Fruit fly (Drosophila melanogaster) whole organism, pupa: Measurements from ENCODE around the gene CG7182.

Experiments used
- CG10348 ChIP-seq: fragments of 200-800 bp; sonication (Bioruptor generic); IDR thresholded peaks from 2 replicates; pipeline ENCODE4 v1.3.6; 2022; ENCODE audit warnings: missing biosample characterization, missing genetic modification characterization
- CG12605 ChIP-seq: fragments of 200-800 bp; sonication (Bioruptor generic); IDR thresholded peaks from 2 replicates; pipeline ENCODE4 v1.3.6; 2022; ENCODE audit warnings: missing biosample characterization, missing genetic modification characterization
- CG13204 ChIP-seq: fragments of 200-800 bp; sonication (Bioruptor generic); optimal IDR thresholded peaks from 2 replicates; lab custom pipeline; 2018; ENCODE audit warnings: missing biosample characterization, mild to moderate bottlenecking, missing genetic modification characterization, moderate library complexity
- CG14655 ChIP-seq: fragments of 200-800 bp; sonication (Bioruptor generic); optimal IDR thresholded peaks from 3 replicates; lab custom pipeline; 2017; ENCODE audit warnings: mild to moderate bottlenecking, missing biosample characterization, missing genetic modification reagents, missing genetic modification characterization
- CG15710 ChIP-seq: fragments of 200-800 bp; sonication (Bioruptor generic); optimal IDR thresholded peaks from 2 replicates; lab custom pipeline; 2018; ENCODE audit warnings: missing biosample characterization, mild to moderate bottlenecking, missing genetic modification characterization, moderate library complexity
- CG17806 ChIP-seq: fragments of 200-800 bp; sonication (Bioruptor generic); optimal IDR thresholded peaks from 2 replicates; lab custom pipeline; 2018; ENCODE audit warnings: missing biosample characterization, mild to moderate bottlenecking, missing genetic modification characterization, moderate library complexity
- CG32121 ChIP-seq: fragments of 200-800 bp; sonication (Bioruptor generic); IDR thresholded peaks from 2 replicates; pipeline ENCODE4 v1.3.6; 2022; ENCODE audit warnings: missing biosample characterization, missing genetic modification characterization
- CG34367 ChIP-seq: fragments of 200-800 bp; sonication (Bioruptor generic); optimal IDR thresholded peaks from 2 replicates; lab custom pipeline; 2018; ENCODE audit warnings: missing biosample characterization, mild to moderate bottlenecking, missing genetic modification characterization
- CG4496 ChIP-seq: fragments of 200-800 bp; sonication (Bioruptor generic); IDR thresholded peaks from 3 replicates; pipeline ENCODE4 v1.3.6; 2022; ENCODE audit warnings: missing biosample characterization, missing genetic modification characterization
- CG8159 ChIP-seq: fragments of 200-800 bp; sonication (Bioruptor generic); optimal IDR thresholded peaks from 3 replicates; lab custom pipeline; 2018; ENCODE audit warnings: missing biosample characterization, mild to moderate bottlenecking, missing genetic modification characterization, moderate library complexity
- CG8301 ChIP-seq: fragments of 200-800 bp; sonication (Bioruptor generic); optimal IDR thresholded peaks from 2 replicates; lab custom pipeline; 2018; ENCODE audit warnings: missing biosample characterization, mild to moderate bottlenecking, missing genetic modification characterization
- CG9948 ChIP-seq: fragments of 200-800 bp; sonication (Bioruptor generic); optimal IDR thresholded peaks from 2 replicates; lab custom pipeline; 2018; ENCODE audit warnings: missing biosample characterization, mild to moderate bottlenecking, missing genetic modification characterization, moderate library complexity
- D1 ChIP-seq: fragments of 200-800 bp; sonication (Bioruptor generic); optimal IDR thresholded peaks from 2 replicates; lab custom pipeline; 2018; ENCODE audit warnings: missing biosample characterization, mild to moderate bottlenecking, missing genetic modification characterization, moderate library complexity
- EcR ChIP-seq: fragments of 200-800 bp; sonication (Bioruptor generic); optimal IDR thresholded peaks from 3 replicates; lab custom pipeline; 2019; ENCODE audit warnings: missing biosample characterization, missing genetic modification characterization, mild to moderate bottlenecking, moderate library complexity, missing genetic modification reagents
- Ets98B ChIP-seq: fragments of 200-800 bp; sonication (Bioruptor generic); IDR thresholded peaks from 2 replicates; pipeline ENCODE4 v1.3.6; 2022; ENCODE audit warnings: missing biosample characterization, missing genetic modification characterization
- Pif1A ChIP-seq: fragments of 200-800 bp; sonication (Bioruptor generic); optimal IDR thresholded peaks from 3 replicates; lab custom pipeline; 2016; ENCODE audit warnings: missing biosample characterization, missing genetic modification characterization
- Pif1B ChIP-seq: fragments of 200-800 bp; sonication (Bioruptor generic); optimal IDR thresholded peaks from 3 replicates; lab custom pipeline; 2016; ENCODE audit warnings: missing biosample characterization, missing genetic modification characterization
- Snoo ChIP-seq: fragments of 200-800 bp; sonication (Bioruptor generic); optimal IDR thresholded peaks from 3 replicates; lab custom pipeline; 2017; ENCODE audit warnings: missing biosample characterization, mild to moderate bottlenecking, missing genetic modification characterization, inconsistent platforms
- fd96Ca ChIP-seq: fragments of 200-800 bp; sonication (Bioruptor generic); IDR thresholded peaks from 3 replicates; pipeline ENCODE4 v1.3.6; 2022; ENCODE audit warnings: missing biosample characterization, missing genetic modification characterization
- gl ChIP-seq: fragments of 200-800 bp; sonication (Bioruptor generic); optimal IDR thresholded peaks from 2 replicates; lab custom pipeline; 2018; ENCODE audit warnings: missing biosample characterization, mild to moderate bottlenecking, missing genetic modification characterization
- rn ChIP-seq: fragments of 200-800 bp; sonication (Bioruptor generic); IDR thresholded peaks from 2 replicates; pipeline ENCODE4 v1.3.6; 2022; ENCODE audit warnings: missing biosample characterization, missing genetic modification characterization

CG7182 gene

DNA sequence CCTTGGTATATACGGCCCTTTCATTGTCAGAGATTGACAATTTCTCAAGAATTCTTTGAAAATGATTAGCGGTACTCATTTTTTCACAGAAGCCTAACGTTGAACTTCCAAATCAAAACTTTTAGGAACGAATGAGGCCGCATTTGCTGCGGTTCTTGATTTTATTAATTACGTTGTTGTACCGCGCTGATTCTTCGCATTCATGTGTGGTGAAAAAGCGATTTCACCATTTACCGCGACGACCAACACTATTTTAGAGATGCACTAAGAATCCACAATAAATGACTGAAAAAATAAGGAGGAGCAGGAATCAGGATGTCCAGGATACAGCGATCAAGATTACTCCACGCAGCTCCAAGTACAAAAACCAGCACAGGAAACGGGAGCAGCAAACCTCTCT is 42.3 kb downstream of the CG7182 start, which contains the start of the genes CG7194 and Sbp2:
CG7194 (minus strand) TSS at position 148 of the 400 bp plus-strand sequence.
Sbp2 (plus strand) TSS at position 246 of the 400 bp plus-strand sequence.
- TF ChIP-seq CG34367 (tag; lab: Kevin White, UChicago) (no peak), gl (tag; lab: Kevin White, UChicago) (peak; percentile 6)

DNA sequence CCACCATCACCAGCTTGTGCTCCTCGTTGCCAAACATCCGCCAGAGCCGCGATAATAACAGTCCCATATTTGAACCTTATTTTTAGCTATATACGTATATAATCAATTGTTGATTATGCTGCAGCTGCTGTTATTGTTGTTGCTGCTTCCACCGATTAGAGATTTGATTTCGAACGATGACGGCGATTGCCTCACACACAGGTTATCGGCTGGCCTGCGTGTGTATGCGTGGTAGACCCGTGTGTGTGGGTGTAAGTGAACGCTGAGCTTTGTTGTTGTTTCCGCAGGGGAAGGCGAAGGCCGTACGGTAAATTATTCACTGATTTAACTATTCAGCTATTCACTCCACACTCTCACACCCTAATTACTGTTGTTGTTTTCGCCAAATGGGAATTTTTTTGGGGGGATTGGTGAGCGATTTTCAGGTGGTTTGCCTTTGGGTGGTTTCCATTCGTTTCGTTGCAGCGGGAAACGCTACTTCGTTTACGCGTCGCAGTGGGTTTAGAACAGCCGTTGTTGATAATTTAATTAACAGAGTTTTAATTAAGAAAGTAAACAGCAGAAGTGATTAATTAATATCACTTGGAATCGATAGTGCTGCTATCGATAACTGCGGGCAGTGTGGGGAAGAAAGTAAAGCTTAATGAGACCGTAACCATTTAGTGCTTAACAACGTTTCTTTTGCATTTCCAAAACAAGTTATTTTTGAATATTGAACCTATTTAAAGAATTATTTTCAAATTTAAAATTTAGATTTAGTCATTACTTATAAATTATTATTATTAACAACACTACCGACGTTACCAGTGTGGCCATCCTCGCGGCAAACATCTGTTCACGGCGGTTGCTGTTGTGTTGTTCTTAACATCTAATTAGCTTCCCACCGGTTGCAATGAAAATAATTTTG is 46.7 kb downstream of the CG7182 start, which contains the start of the genes Arl5 and CG13671:
Arl5 (minus strand) TSS at position 616 of the 907 bp plus-strand sequence.
CG13671 (plus strand) TSS at position 841 of the 907 bp plus-strand sequence.
- peak; percentile 72; the same call in 1 of the 3 replicates for TF ChIP-seq CG4496
- no peak for TF ChIP-seq CG10348 (GFP tag; lab: Robert Waterston, UW)
- TF ChIP-seq Snoo (tag; lab: Kevin White, UChicago), result peak; percentile 53
- TF ChIP-seq CG32121 (GFP tag; lab: Robert Waterston, UW), result peak; percentile 58; the same call in 1 of the 2 replicates
- no peak for TF ChIP-seq Pif1B (GFP tag; lab: Kevin White, UChicago)
- no peak for TF ChIP-seq Pif1A (GFP tag; lab: Kevin White, UChicago)
- peak; percentile 5 for TF ChIP-seq EcR
- TF ChIP-seq CG34367 (tag; lab: Kevin White, UChicago), result no peak
- TF ChIP-seq rn (GFP tag; lab: Robert Waterston, UW), result 0 out of 2 replicates have a peak, but pooled peaks have one; percentile 7
- TF ChIP-seq Ets98B (GFP tag; lab: Robert Waterston, UW), result peak; percentile 59
- TF ChIP-seq fd96Ca (GFP tag; lab: Robert Waterston, UW), result peak; percentile 80
- peak; percentile 37 for TF ChIP-seq CG8301 (tag; lab: Kevin White, UChicago)
- TF ChIP-seq gl (tag; lab: Kevin White, UChicago), result no peak
- TF ChIP-seq CG14655 (GFP tag; lab: Kevin White, UChicago), result no peak
- peak; percentile 39 for TF ChIP-seq CG15710 (tag; lab: Kevin White, UChicago)
- TF ChIP-seq CG17806 (tag; lab: Kevin White, UChicago), result peak; percentile 68
- TF ChIP-seq CG9948 (tag; lab: Kevin White, UChicago), result peak; percentile 41
- TF ChIP-seq CG13204, result no peak
- peak; percentile 54 for TF ChIP-seq CG8159 (tag; lab: Kevin White, UChicago)
- no peak for TF ChIP-seq D1
- TF ChIP-seq CG12605, result peak; percentile 54

DNA sequence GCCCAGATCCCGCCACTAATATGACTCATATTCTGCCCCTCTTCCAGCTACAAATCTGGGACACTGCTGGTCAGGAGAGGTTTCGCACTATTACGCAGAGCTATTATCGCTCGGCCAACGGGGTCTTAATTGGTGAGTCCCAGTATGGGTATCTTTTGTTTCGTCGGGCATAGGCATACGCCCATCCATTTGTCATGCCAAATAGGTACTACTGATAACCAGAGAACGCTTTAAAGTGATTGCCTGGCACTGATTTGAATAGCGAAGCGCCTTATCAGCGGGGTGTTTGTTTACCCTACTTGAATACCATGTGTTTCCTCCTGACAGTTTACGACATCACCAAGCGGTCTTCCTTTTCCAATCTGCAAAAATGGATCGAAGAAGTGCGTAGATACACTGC is 48.7 kb downstream of the CG7182 start:
- TF ChIP-seq fd96Ca (GFP tag; lab: Robert Waterston, UW), result no peak
- no peak for TF ChIP-seq CG8159 (tag; lab: Kevin White, UChicago)
- no peak for TF ChIP-seq CG34367 (tag; lab: Kevin White, UChicago)
- no peak for TF ChIP-seq CG12605
- TF ChIP-seq CG10348 (GFP tag; lab: Robert Waterston, UW), result no peak
- no peak for TF ChIP-seq CG15710 (tag; lab: Kevin White, UChicago)
- no peak for TF ChIP-seq CG17806 (tag; lab: Kevin White, UChicago)
- no peak for TF ChIP-seq Ets98B (GFP tag; lab: Robert Waterston, UW)
- no peak for TF ChIP-seq Pif1B (GFP tag; lab: Kevin White, UChicago)
- TF ChIP-seq CG8301 (tag; lab: Kevin White, UChicago), result no peak
- no peak for TF ChIP-seq D1
- no peak for TF ChIP-seq CG32121 (GFP tag; lab: Robert Waterston, UW)
- TF ChIP-seq Pif1A (GFP tag; lab: Kevin White, UChicago), result no peak
- no peak for TF ChIP-seq CG9948 (tag; lab: Kevin White, UChicago)

DNA sequence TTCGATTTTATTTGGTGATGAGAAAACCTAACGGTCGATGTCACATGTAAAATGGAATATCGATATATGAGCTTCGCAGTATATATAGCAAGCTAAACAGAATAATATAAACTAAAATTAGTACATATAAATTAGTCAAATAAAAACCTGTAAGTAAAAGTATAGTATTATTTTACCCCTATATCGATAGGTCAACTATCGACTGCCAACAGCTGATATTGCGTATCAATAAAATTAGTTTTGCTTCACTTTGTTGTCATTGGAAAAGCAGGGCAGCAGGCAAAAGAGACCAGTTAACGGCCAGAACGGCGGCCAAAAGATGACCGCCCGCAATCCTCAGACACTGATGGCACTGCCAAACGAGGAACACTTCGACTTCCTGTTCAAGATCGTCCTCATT is 49.2 kb downstream of the CG7182 start, which contains the start of gene Rab19:
Rab19 (plus strand) TSS at position 78 of the 400 bp plus-strand sequence.
- TF ChIP-seq CG4496 (no peak), EcR (peak; percentile 46)

DNA sequence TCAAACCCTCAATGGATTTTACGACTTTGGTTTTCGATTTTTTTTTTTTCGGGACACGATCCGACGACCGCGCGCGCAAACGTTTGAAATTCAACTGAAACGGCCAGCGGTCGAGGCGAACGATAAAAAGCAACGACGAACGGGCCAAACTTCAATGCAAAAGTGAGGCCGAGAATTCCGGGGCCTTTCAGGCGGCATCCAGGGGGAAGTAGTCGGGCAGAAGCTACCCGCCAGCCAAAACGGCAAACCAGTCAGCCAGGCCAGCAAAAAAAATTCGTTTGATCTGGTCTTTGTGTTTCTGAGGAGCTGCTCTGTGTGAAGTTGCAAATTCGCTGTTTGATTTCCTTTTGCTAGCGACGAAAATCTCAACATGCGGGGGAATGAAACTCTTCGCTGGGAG is 51.0 kb downstream of the CG7182 start, which contains the start of gene CG7201:
CG7201 (minus strand) TSS at position 101 of the 400 bp plus-strand sequence.
- no peak for TF ChIP-seq Pif1A (GFP tag; lab: Kevin White, UChicago)
- no peak for TF ChIP-seq gl (tag; lab: Kevin White, UChicago)
- no peak for TF ChIP-seq Snoo (tag; lab: Kevin White, UChicago)
- no peak for TF ChIP-seq fd96Ca (GFP tag; lab: Robert Waterston, UW)
- TF ChIP-seq CG15710 (tag; lab: Kevin White, UChicago), result no peak
- no peak for TF ChIP-seq CG12605
- no peak for TF ChIP-seq CG9948 (tag; lab: Kevin White, UChicago)
- TF ChIP-seq Pif1B (GFP tag; lab: Kevin White, UChicago), result no peak
- 0 out of 3 replicates have a peak, but pooled peaks have one; percentile 16 for TF ChIP-seq CG4496
- TF ChIP-seq rn (GFP tag; lab: Robert Waterston, UW), result peak; percentile 4; the same call in 1 of the 2 replicates
- TF ChIP-seq CG32121 (GFP tag; lab: Robert Waterston, UW), result no peak
- TF ChIP-seq CG34367 (tag; lab: Kevin White, UChicago), result no peak
- no peak for TF ChIP-seq CG8159 (tag; lab: Kevin White, UChicago)
